Worm (Caenorhabditis elegans) whole organism, late embryonic: ENCODE results near the gene F15G9.1.

ENCODE experiments used
- K09A11.1 ChIP-seq: sonication (generic microtip); optimal IDR thresholded peaks from 2 replicates; lab custom pipeline; 2017; ENCODE audit warnings: antibody characterized with exemption, mild to moderate bottlenecking, missing genetic modification characterization, missing compliant biosample characterization; ENCODE audit not compliant: insufficient read depth
- T23F11.4 ChIP-seq: fragments of 200-800 bp; sonication (Bioruptor generic); optimal IDR thresholded peaks from 2 replicates; lab custom pipeline; 2018; ENCODE audit warnings: mild to moderate bottlenecking, missing genetic modification characterization, missing compliant biosample characterization
- ceh-14 ChIP-seq: sonication (generic microtip); optimal IDR thresholded peaks from 2 replicates; lab custom pipeline; 2016; ENCODE audit warnings: missing genotype, missing genetic modification characterization, missing compliant biosample characterization
- ceh-18 ChIP-seq: sonication (generic microtip); optimal IDR thresholded peaks from 2 replicates; lab custom pipeline; 2016; ENCODE audit warnings: missing genetic modification characterization, missing compliant biosample characterization
- ceh-19 ChIP-seq: fragments of 200-800 bp; sonication (Bioruptor generic); optimal IDR thresholded peaks from 2 replicates; lab custom pipeline; 2018; ENCODE audit warnings: mild to moderate bottlenecking, missing genetic modification characterization, missing compliant biosample characterization
- ceh-2 ChIP-seq: sonication (generic microtip); optimal IDR thresholded peaks from 2 replicates; lab custom pipeline; 2016; ENCODE audit warnings: missing genotype, missing genetic modification characterization, missing compliant biosample characterization
- ceh-22 ChIP-seq: sonication (generic microtip); optimal IDR thresholded peaks from 2 replicates; lab custom pipeline; 2017; ENCODE audit warnings: missing biosample characterization, missing genetic modification characterization
- ceh-24 ChIP-seq: sonication (generic microtip); optimal IDR thresholded peaks from 2 replicates; lab custom pipeline; 2016; ENCODE audit warnings: mild to moderate bottlenecking, missing genetic modification characterization, missing compliant biosample characterization
- ceh-30 ChIP-seq: fragments of 150-350 bp; optimal IDR thresholded peaks from 2 replicates; lab custom pipeline; 2014; ENCODE audit warnings: missing biosample characterization, missing genetic modification characterization
- ceh-31 ChIP-seq: sonication (generic microtip); optimal IDR thresholded peaks from 2 replicates; lab custom pipeline; 2016; ENCODE audit warnings: missing genetic modification characterization, missing compliant biosample characterization
- ceh-34 ChIP-seq: sonication (generic microtip); optimal IDR thresholded peaks from 2 replicates; lab custom pipeline; 2016; ENCODE audit warnings: mild to moderate bottlenecking, missing genetic modification characterization, missing compliant biosample characterization
- ceh-45 ChIP-seq: fragments of 200-800 bp; sonication (Bioruptor generic); IDR thresholded peaks from 2 replicates; pipeline ENCODE4 v1.3.6; 2022; ENCODE audit warnings: missing genetic modification reagents, missing genetic modification characterization, missing compliant biosample characterization
- ceh-48 ChIP-seq: sonication (generic microtip); optimal IDR thresholded peaks from 2 replicates; lab custom pipeline; 2016; ENCODE audit warnings: missing genetic modification characterization, inconsistent platforms, missing compliant biosample characterization
- ceh-9 ChIP-seq: sonication (generic microtip); optimal IDR thresholded peaks from 2 replicates; lab custom pipeline; 2016; ENCODE audit warnings: mild to moderate bottlenecking, missing genetic modification characterization, inconsistent platforms, missing compliant biosample characterization
- che-1 ChIP-seq: sonication (generic microtip); optimal IDR thresholded peaks from 2 replicates; lab custom pipeline; 2016; ENCODE audit warnings: mild to moderate bottlenecking, missing genetic modification characterization, missing compliant biosample characterization
- dmd-4 ChIP-seq: sonication (generic microtip); optimal IDR thresholded peaks from 2 replicates; lab custom pipeline; 2016; ENCODE audit warnings: borderline replicate concordance, missing genetic modification characterization, missing compliant biosample characterization
- ets-4 ChIP-seq: sonication (generic microtip); optimal IDR thresholded peaks from 2 replicates; lab custom pipeline; 2016; ENCODE audit warnings: missing genetic modification characterization, missing compliant biosample characterization
- eyg-1 ChIP-seq: sonication (generic microtip); optimal IDR thresholded peaks from 2 replicates; lab custom pipeline; 2016; ENCODE audit warnings: missing genotype, missing genetic modification characterization, missing compliant biosample characterization
- fax-1 ChIP-seq: sonication (generic microtip); optimal IDR thresholded peaks from 2 replicates; lab custom pipeline; 2016; ENCODE audit warnings: missing genotype, missing genetic modification characterization, missing compliant biosample characterization
- fkh-10 ChIP-seq: fragments of 150-350 bp; optimal IDR thresholded peaks from 2 replicates; lab custom pipeline; 2014; ENCODE audit warnings: missing biosample characterization, missing genetic modification reagents, missing genetic modification characterization
- gmeb-2 ChIP-seq: sonication (generic microtip); optimal IDR thresholded peaks from 2 replicates; lab custom pipeline; 2016; ENCODE audit warnings: missing genetic modification characterization, inconsistent platforms, missing compliant biosample characterization
- hlh-15 ChIP-seq: sonication (generic microtip); optimal IDR thresholded peaks from 2 replicates; lab custom pipeline; 2016; ENCODE audit warnings: missing genetic modification characterization, missing compliant biosample characterization
- hlh-30 ChIP-seq: sonication (generic microtip); optimal IDR thresholded peaks from 2 replicates; lab custom pipeline; 2017; ENCODE audit warnings: antibody characterized with exemption, missing genetic modification characterization, missing compliant biosample characterization; ENCODE audit not compliant: insufficient read depth
- hlh-8 ChIP-seq: sonication (generic microtip); optimal IDR thresholded peaks from 2 replicates; lab custom pipeline; 2016; ENCODE audit warnings: missing genotype, missing genetic modification characterization, missing compliant biosample characterization
- lim-6 ChIP-seq: sonication (generic microtip); optimal IDR thresholded peaks from 2 replicates; lab custom pipeline; 2016; ENCODE audit warnings: missing genetic modification characterization, missing compliant biosample characterization
- lin-11 ChIP-seq: fragments of 200-800 bp; sonication (Bioruptor generic); optimal IDR thresholded peaks from 2 replicates; lab custom pipeline; 2018; ENCODE audit warnings: mild to moderate bottlenecking, missing genetic modification characterization, missing compliant biosample characterization
- madf-2 ChIP-seq: sonication (generic microtip); optimal IDR thresholded peaks from 2 replicates; lab custom pipeline; 2017; ENCODE audit warnings: missing genetic modification characterization, missing compliant biosample characterization
- mec-3 ChIP-seq: sonication (generic microtip); optimal IDR thresholded peaks from 2 replicates; lab custom pipeline; 2016; ENCODE audit warnings: borderline replicate concordance, missing genetic modification characterization, missing compliant biosample characterization
- nhr-232 ChIP-seq: sonication (generic microtip); optimal IDR thresholded peaks from 2 replicates; lab custom pipeline; 2016; ENCODE audit warnings: missing genetic modification characterization, missing compliant biosample characterization
- npax-4 ChIP-seq: sonication (generic microtip); optimal IDR thresholded peaks from 2 replicates; lab custom pipeline; 2016; ENCODE audit warnings: missing genetic modification characterization, missing compliant biosample characterization
- odd-2 ChIP-seq: sonication (generic microtip); optimal IDR thresholded peaks from 2 replicates; lab custom pipeline; 2017; ENCODE audit warnings: antibody characterized with exemption, mild to moderate bottlenecking, missing genetic modification characterization, missing compliant biosample characterization
- pat-9 ChIP-seq: fragments of 200-800 bp; sonication (Bioruptor generic); optimal IDR thresholded peaks from 2 replicates; lab custom pipeline; 2018; ENCODE audit warnings: mild to moderate bottlenecking, missing genetic modification characterization, moderate library complexity, missing compliant biosample characterization
- pha-2 ChIP-seq: sonication (generic microtip); optimal IDR thresholded peaks from 2 replicates; lab custom pipeline; 2017; ENCODE audit warnings: mild to moderate bottlenecking, missing genetic modification characterization, missing compliant biosample characterization
- pha-4 ChIP-seq: fragments of 150-350 bp; optimal IDR thresholded peaks from 2 replicates; lab custom pipeline; 2018; ENCODE audit warnings: missing biosample characterization, missing genetic modification reagents, missing genetic modification characterization
- pqm-1 ChIP-seq: sonication (generic microtip); optimal IDR thresholded peaks from 2 replicates; lab custom pipeline; 2016; ENCODE audit warnings: missing genetic modification characterization, missing compliant biosample characterization
- sdc-2 ChIP-seq: sonication (generic microtip); optimal IDR thresholded peaks from 2 replicates; lab custom pipeline; 2016; ENCODE audit warnings: missing genotype, missing genetic modification characterization, missing compliant biosample characterization
- sox-2 ChIP-seq: fragments of 200-800 bp; sonication (Bioruptor generic); IDR thresholded peaks from 2 replicates; pipeline ENCODE4 v1.3.6; 2022; ENCODE audit warnings: missing genetic modification reagents, missing genetic modification characterization, missing compliant biosample characterization
- syd-9 ChIP-seq: sonication (generic microtip); optimal IDR thresholded peaks from 2 replicates; lab custom pipeline; 2016; ENCODE audit warnings: mild to moderate bottlenecking, missing genetic modification characterization, moderate library complexity, missing compliant biosample characterization
- tbx-7 ChIP-seq: sonication (generic microtip); optimal IDR thresholded peaks from 2 replicates; lab custom pipeline; 2016; ENCODE audit warnings: missing genotype, missing genetic modification characterization, missing compliant biosample characterization
- ttx-3 ChIP-seq: sonication (generic microtip); optimal IDR thresholded peaks from 2 replicates; lab custom pipeline; 2016; ENCODE audit warnings: missing genetic modification reagents, missing genetic modification characterization, missing compliant biosample characterization
- unc-3 ChIP-seq, 2 experiments: fragments of 200-800 bp in 1 of 2; sonication (Bioruptor generic) in 1 of 2; sonication (generic microtip) in 1 of 2; conservative IDR thresholded peaks in 1 of 2; optimal IDR thresholded peaks in 1 of 2; 2 replicates each; pipeline versions ENCODE4 v1.3.6 to Lab custom; 2016 to 2022; ENCODE audit warnings: missing compliant biosample characterization in 2 of 2, missing genetic modification characterization in 2 of 2, missing genetic modification reagents in 1 of 2
- unc-42 ChIP-seq: sonication (generic microtip); optimal IDR thresholded peaks from 2 replicates; lab custom pipeline; 2016; ENCODE audit warnings: missing genotype, missing genetic modification characterization, missing compliant biosample characterization
- unc-55 ChIP-seq: sonication (generic microtip); optimal IDR thresholded peaks from 2 replicates; lab custom pipeline; 2017; ENCODE audit warnings: missing biosample characterization, missing genetic modification reagents, missing genetic modification characterization
- unc-86 ChIP-seq: sonication (generic microtip); optimal IDR thresholded peaks from 2 replicates; lab custom pipeline; 2016; ENCODE audit warnings: missing genetic modification characterization, missing compliant biosample characterization
- zip-5 ChIP-seq: sonication (generic microtip); optimal IDR thresholded peaks from 2 replicates; lab custom pipeline; 2016; ENCODE audit warnings: missing genetic modification characterization, missing compliant biosample characterization
- ztf-16 ChIP-seq: sonication (generic microtip); optimal IDR thresholded peaks from 2 replicates; lab custom pipeline; 2017; ENCODE audit warnings: missing genetic modification characterization, missing compliant biosample characterization

F15G9.1 gene

ce11 chrX:9737730-9738129, 31.5 kb downstream of the F15G9.1 start, which contains the start of gene F15G9.5 (continued):
- peak; percentile 0 for TF ChIP-seq unc-55 (GFP tag; lab: Kevin White, UChicago)
- peak; percentile 69 for TF ChIP-seq ceh-18 (tag; lab: Kevin White, UChicago)
- TF ChIP-seq pha-2 (tag; lab: Kevin White, UChicago): no peak
- no peak for TF ChIP-seq ceh-45 (GFP tag; lab: Robert Waterston, UW)
- TF ChIP-seq ttx-3 (tag; lab: Kevin White, UChicago): no peak
- peak; percentile 35 for TF ChIP-seq unc-42 (tag; lab: Kevin White, UChicago)
- TF ChIP-seq pha-4 (tag; lab: Kevin White, UChicago): no peak
- TF ChIP-seq ceh-24 (tag; lab: Kevin White, UChicago): no peak
- no peak for TF ChIP-seq hlh-30 (tag; lab: Kevin White, UChicago)
- no peak for TF ChIP-seq ceh-2 (tag; lab: Kevin White, UChicago)
- TF ChIP-seq eyg-1 (tag; lab: Kevin White, UChicago): no peak
- TF ChIP-seq, all 69 proteins: peak for 15

- TF ChIP-seq ceh-22 (tag; lab: Kevin White, UChicago): no peak
- TF ChIP-seq hlh-15: no peak
- TF ChIP-seq tbx-7: no peak
- TF ChIP-seq ceh-34 (tag; lab: Kevin White, UChicago): no peak
- TF ChIP-seq nhr-232 (tag; lab: Kevin White, UChicago): no peak
- TF ChIP-seq ceh-31 (tag; lab: Kevin White, UChicago): no peak
- no peak for TF ChIP-seq ceh-24 (tag; lab: Kevin White, UChicago)
- TF ChIP-seq zip-5: no peak
Observed at ce11 chrX:9742058-9742457, 35.9 kb downstream of the F15G9.1 start.

- TF ChIP-seq pha-2 (tag; lab: Kevin White, UChicago) (peak; percentile 93), sdc-2 (tag; lab: Kevin White, UChicago) (peak; percentile 92), T23F11.4 (peak; percentile 92), hlh-8 (tag; lab: Kevin White, UChicago) (peak; percentile 90), ceh-48 (tag; lab: Kevin White, UChicago) (peak; percentile 87), lin-11 (tag; lab: Kevin White, UChicago) (peak; percentile 93), ceh-9 (tag; lab: Kevin White, UChicago) (peak; percentile 92), ceh-30 (tag; lab: Kevin White, UChicago) (peak; percentile 73), ceh-14 (tag; lab: Kevin White, UChicago) (peak; percentile 96), fkh-10 (GFP tag; lab: Kevin White, UChicago) (peak; percentile 78), mec-3 (tag; lab: Kevin White, UChicago) (peak; percentile 86), sox-2 (GFP tag; lab: Robert Waterston, UW) (peak; percentile 95), eyg-1 (tag; lab: Kevin White, UChicago) (peak; percentile 97), che-1 (tag; lab: Kevin White, UChicago) (peak; percentile 95), dmd-4 (peak; percentile 95), odd-2 (peak; percentile 82), unc-3 (GFP tag; conservative IDR thresholded peaks at IDR 0.05; lab: Robert Waterston, UW) (peak; percentile 98), unc-3 (tag; optimal IDR thresholded peaks at IDR 0.05; lab: Kevin White, UChicago) (peak; percentile 94), ceh-22 (tag; lab: Kevin White, UChicago) (peak; percentile 57), tbx-7 (peak; percentile 81), unc-86 (tag; lab: Kevin White, UChicago) (peak; percentile 96), lim-6 (tag; lab: Kevin White, UChicago) (peak; percentile 88), hlh-30 (tag; lab: Kevin White, UChicago) (peak; percentile 43), npax-4 (peak; percentile 95), ttx-3 (tag; lab: Kevin White, UChicago) (peak; percentile 95), ceh-19 (peak; percentile 97), pat-9 (tag; lab: Kevin White, UChicago) (peak; percentile 97), madf-2 (peak; percentile 95), hlh-15 (peak; percentile 94), ceh-34 (tag; lab: Kevin White, UChicago) (peak; percentile 97), fax-1 (tag; lab: Kevin White, UChicago) (peak; percentile 95), ceh-45 (GFP tag; lab: Robert Waterston, UW) (peak; percentile 98), K09A11.1 (tag; lab: Kevin White, UChicago) (peak; percentile 93), ztf-16 (peak; percentile 98), ets-4 (tag; lab: Kevin White, UChicago) (peak; percentile 80), gmeb-2 (tag; lab: Kevin White, UChicago) (peak; percentile 98), ceh-18 (tag; lab: Kevin White, UChicago) (peak; percentile 96), unc-55 (GFP tag; lab: Kevin White, UChicago) (peak; percentile 5), pqm-1 (peak; percentile 98), syd-9 (tag; lab: Kevin White, UChicago) (peak; percentile 96)
Observed at ce11 chrX:9743513-9743914, 37.3 kb downstream of the F15G9.1 start.
